In genomic region chrX:10145011-10145410, ce11 we compare ENCODE assay signal across 2 worm cellular contexts.
TF ChIP-seq lines count a peak whose summit lies in the region.

No protein-coding gene starts in this region.

TF ChIP-seq in whole organism, L1 larva, 84 proteins besides CTCF, POLR2A, EP300 and RAD21 (continued from another document):
- TF ChIP-seq snu-23 (GFP tag; optimal IDR thresholded peaks at IDR 0.05; lab: Kevin White, UChicago) (peak; percentile 77), unc-130 (tag; optimal IDR thresholded peaks at IDR 0.05; lab: Kevin White, UChicago) (no peak), F16B12.6 (tag; optimal IDR thresholded peaks at IDR 0.05; lab: Kevin White, UChicago) (no peak), lsy-2 (tag; optimal IDR thresholded peaks at IDR 0.05; lab: Kevin White, UChicago) (peak; percentile 32 to 53), zip-4 (GFP tag; optimal IDR thresholded peaks at IDR 0.05; lab: Kevin White, UChicago) (peak; percentile 24), efl-3 (GFP tag; optimal IDR thresholded peaks at IDR 0.05; lab: Kevin White, UChicago) (peak; percentile 25), tbx-2 (tag; optimal IDR thresholded peaks at IDR 0.05; lab: Kevin White, UChicago) (peak; percentile 57), irx-1 (tag; optimal IDR thresholded peaks at IDR 0.05; lab: Kevin White, UChicago) (peak; percentile 47), efl-1 (optimal IDR thresholded peaks at IDR 0.05; lab: Kevin White, UChicago) (peak in 1 of 2 experiments; percentile 23), efl-1 (GFP tag; optimal IDR thresholded peaks at IDR 0.05 in 1 of 2; lab: Kevin White, UChicago) (peak in 1 of 2 experiments; percentile 86), lin-15B (tag; optimal IDR thresholded peaks at IDR 0.05; lab: Kevin White, UChicago) (no peak), sox-4 (tag; optimal IDR thresholded peaks at IDR 0.05; lab: Kevin White, UChicago) (peak; percentile 6), hpl-2 (GFP tag; optimal IDR thresholded peaks at IDR 0.05; lab: Kevin White, UChicago) (no peak), vab-15 (tag; optimal IDR thresholded peaks at IDR 0.05; lab: Kevin White, UChicago) (no peak), hlh-4 (tag; optimal IDR thresholded peaks at IDR 0.05; lab: Kevin White, UChicago) (no peak), nhr-77 (tag; optimal IDR thresholded peaks at IDR 0.05; lab: Kevin White, UChicago) (peak; percentile 34), C16A3.4 (tag; optimal IDR thresholded peaks at IDR 0.05; lab: Kevin White, UChicago) (peak; percentile 38), zag-1 (tag; optimal IDR thresholded peaks at IDR 0.05; lab: Kevin White, UChicago) (no peak), grh-1 (GFP tag; IDR thresholded peaks at IDR 0.05; lab: Robert Waterston, UW) (no peak), elt-3 (tag; optimal IDR thresholded peaks at IDR 0.05; lab: Kevin White, UChicago) (no peak), nhr-20 (tag; optimal IDR thresholded peaks at IDR 0.05; lab: Kevin White, UChicago) (peak; percentile 72), ztf-4 (tag; optimal IDR thresholded peaks at IDR 0.05; lab: Kevin White, UChicago) (no peak), sptf-1 (tag; optimal IDR thresholded peaks at IDR 0.05; lab: Kevin White, UChicago) (no peak)

TF ChIP-seq in whole organism, young adult, 124 proteins besides CTCF, POLR2A, EP300 and RAD21 (continued from another document):
- TF ChIP-seq Y79H2A.3 (GFP tag; conservative IDR thresholded peaks at IDR 0.05; lab: Robert Waterston, UW) (no peak), F49E8.2 (tag; optimal IDR thresholded peaks at IDR 0.05; lab: Kevin White, UChicago; ENCODE audit: insufficient read depth) (no peak), lin-35 (GFP tag; optimal IDR thresholded peaks at IDR 0.05; lab: Kevin White, UChicago) (peak in 1 of 3 experiments; percentile 4), mcd-1 (GFP tag; IDR thresholded peaks at IDR 0.05; lab: Robert Waterston, UW) (peak; percentile 62), ztf-6 (GFP tag; IDR thresholded peaks at IDR 0.05; lab: Robert Waterston, UW) (peak; percentile 52; the same call in 1 of the 2 replicates), lir-1 (GFP tag; conservative IDR thresholded peaks at IDR 0.05; lab: Robert Waterston, UW) (no peak), mel-28 (tag; optimal IDR thresholded peaks at IDR 0.05; lab: Kevin White, UChicago; ENCODE audit: borderline replicate concordance) (no peak), egl-44 (GFP tag; IDR thresholded peaks at IDR 0.05; lab: Robert Waterston, UW) (peak; percentile 33; the same call in 1 of the 2 replicates), lin-40 (tag; optimal IDR thresholded peaks at IDR 0.05; lab: Kevin White, UChicago) (peak; percentile 76), athp-1 (tag; optimal IDR thresholded peaks at IDR 0.05; lab: Kevin White, UChicago) (peak; percentile 59), attf-5 (GFP tag; optimal IDR thresholded peaks at IDR 0.05; lab: Kevin White, UChicago) (peak; percentile 66), D2030.7 (GFP tag; IDR thresholded peaks at IDR 0.05; lab: Robert Waterston, UW) (peak; percentile 81), bed-1 (GFP tag; IDR thresholded peaks at IDR 0.05; lab: Robert Waterston, UW) (peak; percentile 93; the same call in 1 of the 2 replicates), F37B4.10 (GFP tag; IDR thresholded peaks at IDR 0.05; lab: Robert Waterston, UW) (no peak), zfh-2 (GFP tag; conservative IDR thresholded peaks at IDR 0.05; lab: Robert Waterston, UW) (peak; percentile 42; the same call in 1 of the 2 replicates), hlh-12 (tag; optimal IDR thresholded peaks at IDR 0.05; lab: Kevin White, UChicago) (peak; percentile 57)
